Worm (Caenorhabditis elegans) whole organism, mixed stage, embryonic: ENCODE measurements around the gene C55C3.1.
A peak's percentile ranks its signal among the peaks of the same experiment; 100 is the strongest.

Experiments
- M03D4.4 ChIP-seq: sonication (generic microtip); optimal IDR thresholded peaks from 2 replicates; lab custom pipeline; 2017; ENCODE audit warnings: mild to moderate bottlenecking, missing genetic modification characterization, missing compliant biosample characterization
- bed-3 ChIP-seq: fragments of 200-800 bp; sonication (Bioruptor generic); optimal IDR thresholded peaks from 3 replicates; lab custom pipeline; 2018; ENCODE audit warnings: mild to moderate bottlenecking, missing genetic modification characterization, moderate library complexity, missing compliant biosample characterization
- blmp-1 ChIP-seq: fragments of 150-350 bp; optimal IDR thresholded peaks from 2 replicates; lab custom pipeline; 2014; ENCODE audit warnings: missing biosample characterization, missing genetic modification characterization
- ceh-39 ChIP-seq: fragments of 150-350 bp; optimal IDR thresholded peaks from 2 replicates; lab custom pipeline; 2014; ENCODE audit warnings: missing biosample characterization, missing genetic modification characterization
- ceh-43 ChIP-seq: fragments of 200-800 bp; sonication (Bioruptor generic); optimal IDR thresholded peaks from 2 replicates; lab custom pipeline; 2018; ENCODE audit warnings: mild to moderate bottlenecking, missing genetic modification characterization, moderate library complexity, missing compliant biosample characterization
- ceh-83 ChIP-seq: fragments of 200-800 bp; sonication (Bioruptor generic); optimal IDR thresholded peaks from 2 replicates; lab custom pipeline; 2018; ENCODE audit warnings: mild to moderate bottlenecking, missing genetic modification characterization, missing compliant biosample characterization
- ces-1 ChIP-seq: fragments of 150-350 bp; optimal IDR thresholded peaks from 2 replicates; lab custom pipeline; 2014; ENCODE audit warnings: missing biosample characterization, missing genetic modification reagents, missing genetic modification characterization
- cnd-1 ChIP-seq: fragments of 200-800 bp; sonication (Bioruptor generic); optimal IDR thresholded peaks from 2 replicates; lab custom pipeline; 2018; ENCODE audit warnings: mild to moderate bottlenecking, missing genetic modification characterization, missing compliant biosample characterization
- drap-1 ChIP-seq: fragments of 200-800 bp; sonication (Bioruptor generic); optimal IDR thresholded peaks from 3 replicates; lab custom pipeline; 2018; ENCODE audit warnings: mild to moderate bottlenecking, missing genetic modification characterization, missing compliant biosample characterization
- elt-1 ChIP-seq: sonication (generic microtip); optimal IDR thresholded peaks from 2 replicates; lab custom pipeline; 2017; ENCODE audit warnings: missing genetic modification characterization, mild to moderate bottlenecking, missing compliant biosample characterization, antibody characterized with exemption, moderate library complexity, borderline replicate concordance; ENCODE audit not compliant: insufficient read depth
- elt-3 ChIP-seq: fragments of 150-350 bp; optimal IDR thresholded peaks from 2 replicates; lab custom pipeline; 2014; ENCODE audit warnings: missing biosample characterization, missing genetic modification characterization
- flh-1 ChIP-seq: fragments of 200-800 bp; sonication (Bioruptor generic); optimal IDR thresholded peaks from 2 replicates; lab custom pipeline; 2018; ENCODE audit warnings: mild to moderate bottlenecking, missing genetic modification characterization, moderate library complexity, missing compliant biosample characterization
- ham-2 ChIP-seq: fragments of 200-800 bp; sonication (Bioruptor generic); optimal IDR thresholded peaks from 2 replicates; lab custom pipeline; 2018; ENCODE audit warnings: mild to moderate bottlenecking, missing genetic modification characterization, missing compliant biosample characterization
- hlh-1 ChIP-seq: fragments of 150-350 bp; optimal IDR thresholded peaks from 2 replicates; lab custom pipeline; 2014; ENCODE audit warnings: missing biosample characterization, missing genetic modification reagents, missing genetic modification characterization
- lin-13 ChIP-seq: fragments of 150-350 bp; optimal IDR thresholded peaks from 2 replicates; lab custom pipeline; 2014; ENCODE audit warnings: missing biosample characterization, missing genetic modification characterization
- lin-32 ChIP-seq: fragments of 200-800 bp; sonication (Bioruptor generic); optimal IDR thresholded peaks from 2 replicates; lab custom pipeline; 2018; ENCODE audit warnings: mild to moderate bottlenecking, missing genetic modification characterization, missing compliant biosample characterization
- lsy-2 ChIP-seq: fragments of 150-350 bp; optimal IDR thresholded peaks from 2 replicates; lab custom pipeline; 2014; ENCODE audit warnings: missing biosample characterization, missing genetic modification characterization
- mab-5 ChIP-seq: fragments of 150-350 bp; optimal IDR thresholded peaks from 2 replicates; lab custom pipeline; 2014; ENCODE audit warnings: missing biosample characterization, missing genetic modification characterization
- mep-1 ChIP-seq: fragments of 150-350 bp; optimal IDR thresholded peaks from 2 replicates; lab custom pipeline; 2017; ENCODE audit warnings: missing biosample characterization, missing genetic modification reagents, missing genetic modification characterization, inconsistent platforms
- mls-2 ChIP-seq: sonication (generic microtip); optimal IDR thresholded peaks from 2 replicates; lab custom pipeline; 2016; ENCODE audit warnings: mild to moderate bottlenecking, missing genetic modification characterization, moderate library complexity, missing compliant biosample characterization
- nhr-12 ChIP-seq: fragments of 150-350 bp; optimal IDR thresholded peaks from 2 replicates; lab custom pipeline; 2014; ENCODE audit warnings: missing biosample characterization, missing genetic modification characterization
- nhr-2 ChIP-seq: fragments of 150-350 bp; optimal IDR thresholded peaks from 2 replicates; lab custom pipeline; 2014; ENCODE audit warnings: missing biosample characterization, missing genetic modification characterization
- nhr-237 ChIP-seq: fragments of 150-350 bp; optimal IDR thresholded peaks from 2 replicates; lab custom pipeline; 2014; ENCODE audit warnings: missing biosample characterization, missing genetic modification characterization
- nhr-28 ChIP-seq: fragments of 150-350 bp; optimal IDR thresholded peaks from 2 replicates; lab custom pipeline; 2014; ENCODE audit warnings: missing biosample characterization, missing genetic modification characterization
- nhr-76 ChIP-seq: sonication (generic microtip); optimal IDR thresholded peaks from 2 replicates; lab custom pipeline; 2017; ENCODE audit warnings: missing biosample characterization, missing genetic modification characterization
- pha-4 ChIP-seq: fragments of 150-350 bp; optimal IDR thresholded peaks from 2 replicates; lab custom pipeline; 2018; ENCODE audit warnings: missing biosample characterization, missing genetic modification reagents, missing genetic modification characterization
- sem-2 ChIP-seq: fragments of 200-800 bp; sonication (Bioruptor generic); optimal IDR thresholded peaks from 2 replicates; lab custom pipeline; 2018; ENCODE audit warnings: mild to moderate bottlenecking, missing genetic modification characterization, missing compliant biosample characterization
- snpc-4 ChIP-seq: fragments of 150-350 bp; optimal IDR thresholded peaks from 2 replicates; lab custom pipeline; 2014; ENCODE audit warnings: missing biosample characterization, missing genetic modification characterization
- sptf-1 ChIP-seq: sonication (generic microtip); optimal IDR thresholded peaks from 2 replicates; lab custom pipeline; 2017; ENCODE audit warnings: mild to moderate bottlenecking, missing genetic modification characterization, moderate library complexity, missing compliant biosample characterization
- tbx-8 ChIP-seq: fragments of 200-800 bp; sonication (Bioruptor generic); optimal IDR thresholded peaks from 2 replicates; lab custom pipeline; 2018; ENCODE audit warnings: mild to moderate bottlenecking, missing genetic modification characterization, moderate library complexity, missing compliant biosample characterization
- unc-120 ChIP-seq: sonication (generic microtip); optimal IDR thresholded peaks from 2 replicates; lab custom pipeline; 2017; ENCODE audit warnings: missing genetic modification characterization, missing compliant biosample characterization; ENCODE audit not compliant: poor library complexity, severe bottlenecking
- unc-39 ChIP-seq: fragments of 150-350 bp; optimal IDR thresholded peaks from 2 replicates; lab custom pipeline; 2014; ENCODE audit warnings: missing biosample characterization, missing genetic modification characterization
- unc-62 ChIP-seq: fragments of 150-350 bp; optimal IDR thresholded peaks from 2 replicates; lab custom pipeline; 2014; ENCODE audit warnings: missing biosample characterization, missing genetic modification reagents, missing genetic modification characterization
- zip-8 ChIP-seq: fragments of 150-350 bp; optimal IDR thresholded peaks from 2 replicates; lab custom pipeline; 2014; ENCODE audit warnings: missing biosample characterization, missing genetic modification characterization
- ztf-11 ChIP-seq: fragments of 150-350 bp; optimal IDR thresholded peaks from 2 replicates; lab custom pipeline; 2014; ENCODE audit warnings: missing biosample characterization, missing genetic modification characterization

The C55C3.1 gene

ce11 chrIV:5751997-5752396, 43.1 kb downstream of the C55C3.1 start:
- TF ChIP-seq sptf-1 (tag; lab: Kevin White, UChicago) (no peak), mls-2 (tag; lab: Kevin White, UChicago) (no peak), sem-2 (GFP tag; lab: Kevin White, UChicago) (no peak), M03D4.4 (tag; lab: Kevin White, UChicago) (no peak), elt-1 (tag; lab: Kevin White, UChicago) (no peak), lin-32 (GFP tag; lab: Kevin White, UChicago) (no peak), ceh-39 (tag; lab: Kevin White, UChicago) (no peak), unc-39 (tag; lab: Kevin White, UChicago) (no peak), nhr-2 (tag; lab: Kevin White, UChicago) (no peak), nhr-76 (tag; lab: Kevin White, UChicago) (no peak), ceh-43 (GFP tag; lab: Kevin White, UChicago) (no peak), ceh-83 (GFP tag; lab: Kevin White, UChicago) (no peak), pha-4 (tag; lab: Kevin White, UChicago) (no peak)
- TF ChIP-seq, all 35 proteins: peak for 0

DNA sequence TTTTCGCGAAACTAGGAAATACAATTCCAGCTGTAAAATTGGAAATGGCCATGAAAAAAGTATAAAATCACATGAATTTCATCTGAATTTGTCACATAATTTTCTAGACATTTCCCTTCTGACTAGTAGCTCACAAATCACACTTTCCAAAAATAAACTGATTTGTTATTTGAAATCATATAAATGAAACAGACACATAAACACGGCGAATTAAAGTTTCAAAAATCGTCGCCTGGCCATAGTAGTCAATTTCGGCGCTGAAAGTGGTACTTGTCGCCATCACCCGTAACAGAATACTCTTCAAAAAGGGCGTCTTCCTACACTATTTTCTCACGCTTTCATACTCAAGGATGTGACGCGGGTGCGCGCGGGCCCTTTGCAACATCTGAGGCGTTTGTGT, 43.8 kb downstream of the C55C3.1 start:
- TF ChIP-seq zip-8: no peak

- no peak for TF ChIP-seq ceh-39 (tag; lab: Kevin White, UChicago)
- no peak for TF ChIP-seq unc-39 (tag; lab: Kevin White, UChicago)
- TF ChIP-seq mep-1 (tag; lab: Kevin White, UChicago): peak; percentile 19
- peak; percentile 42 for TF ChIP-seq unc-120 (tag; lab: Kevin White, UChicago)
- peak; percentile 42 for TF ChIP-seq nhr-28
- no peak for TF ChIP-seq cnd-1 (tag; lab: Kevin White, UChicago)
- peak; percentile 4 for TF ChIP-seq mls-2 (tag; lab: Kevin White, UChicago)
- TF ChIP-seq sptf-1 (tag; lab: Kevin White, UChicago): no peak
- TF ChIP-seq nhr-237 (tag; lab: Kevin White, UChicago): peak; percentile 59
Observed at ce11 chrIV:5753253-5753652, 44.4 kb downstream of the C55C3.1 start.

ce11 chrIV:5753954-5754543, 45.2 kb downstream of the C55C3.1 start:
- TF ChIP-seq M03D4.4 (tag; lab: Kevin White, UChicago) (no peak), mab-5 (no peak), pha-4 (tag; lab: Kevin White, UChicago) (peak; percentile 76), unc-120 (tag; lab: Kevin White, UChicago) (peak; percentile 76), drap-1 (GFP tag; lab: Kevin White, UChicago) (no peak), ceh-43 (GFP tag; lab: Kevin White, UChicago) (no peak), snpc-4 (no peak), lsy-2 (tag; lab: Kevin White, UChicago) (peak; percentile 32), ceh-39 (tag; lab: Kevin White, UChicago) (no peak), flh-1 (GFP tag; lab: Kevin White, UChicago) (no peak), nhr-237 (tag; lab: Kevin White, UChicago) (peak; percentile 76), ceh-83 (GFP tag; lab: Kevin White, UChicago) (no peak), sptf-1 (tag; lab: Kevin White, UChicago) (peak; percentile 11), unc-39 (tag; lab: Kevin White, UChicago) (no peak), elt-1 (tag; lab: Kevin White, UChicago) (peak; percentile 14), hlh-1 (tag; lab: Kevin White, UChicago) (peak; percentile 17), nhr-2 (tag; lab: Kevin White, UChicago) (peak; percentile 23), elt-3 (tag; lab: Kevin White, UChicago) (peak; percentile 30), tbx-8 (no peak), mep-1 (tag; lab: Kevin White, UChicago) (peak; percentile 60), ham-2 (GFP tag; lab: Kevin White, UChicago) (no peak), sem-2 (GFP tag; lab: Kevin White, UChicago) (no peak), nhr-28 (no peak), bed-3 (no peak), unc-62 (GFP tag; lab: Kevin White, UChicago) (peak; percentile 59), ces-1 (peak; percentile 36), nhr-76 (tag; lab: Kevin White, UChicago) (no peak), mls-2 (tag; lab: Kevin White, UChicago) (no peak), nhr-12 (no peak), lin-32 (GFP tag; lab: Kevin White, UChicago) (no peak), zip-8 (no peak), lin-13 (peak; percentile 37), cnd-1 (tag; lab: Kevin White, UChicago) (no peak), blmp-1 (tag; lab: Kevin White, UChicago) (no peak), ztf-11 (no peak)
